Worm (Caenorhabditis elegans): ENCODE data around the gene F02D10.2.

The F02D10.2 gene

DNA sequence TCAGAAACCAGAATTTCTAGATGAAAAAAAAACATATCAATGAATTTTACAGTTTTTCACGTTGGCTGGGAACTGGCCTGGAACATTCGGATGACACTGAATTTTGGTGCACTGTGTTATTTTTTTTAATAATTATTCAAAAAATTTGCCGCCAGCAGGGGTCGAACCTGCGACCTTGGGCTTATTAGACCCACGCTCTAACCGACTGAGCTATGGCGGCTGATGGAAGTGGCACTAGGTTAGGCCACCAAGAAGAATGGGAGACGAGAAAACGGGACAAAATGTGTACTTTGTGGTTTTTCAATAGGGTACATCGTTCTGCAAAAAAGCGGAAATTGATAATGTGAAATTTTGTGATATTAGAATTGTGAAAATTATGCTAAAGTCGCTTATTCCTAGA is 48.7 kb downstream of the F02D10.2 start (continued):
- TF ChIP-seq fkh-8 (tag; optimal IDR thresholded peaks at IDR 0.05) (no peak), lin-14 (GFP tag; optimal IDR thresholded peaks at IDR 0.05) (peak; percentile 29), dsc-1 (tag; optimal IDR thresholded peaks at IDR 0.05) (peak; percentile 54), skn-1 (tag; optimal IDR thresholded peaks at IDR 0.05) (peak; percentile 6), vab-15 (tag; optimal IDR thresholded peaks at IDR 0.05) (no peak), tbx-2 (tag; optimal IDR thresholded peaks at IDR 0.05) (peak; percentile 10), zag-1 (tag; optimal IDR thresholded peaks at IDR 0.05) (no peak)

All from whole organism, L1 larva.